Fruit fly (Drosophila melanogaster) whole organism, prepupa: ENCODE measurements around the gene Art9.
A peak's percentile ranks its signal among the peaks of the same experiment; 100 is the strongest.

Experiments
- Blimp-1 ChIP-seq: fragments of 200-800 bp; sonication (Bioruptor generic); optimal IDR thresholded peaks from 3 replicates; lab custom pipeline; 2017; ENCODE audit warnings: missing biosample characterization, missing genetic modification characterization, mild to moderate bottlenecking, moderate library complexity, missing genetic modification reagents
- CG10631 ChIP-seq: fragments of 200-800 bp; sonication (Bioruptor generic); optimal IDR thresholded peaks from 2 replicates; lab custom pipeline; 2016; ENCODE audit warnings: missing biosample characterization, missing genetic modification characterization
- CG10669 ChIP-seq: fragments of 200-800 bp; sonication (Bioruptor generic); optimal IDR thresholded peaks from 3 replicates; lab custom pipeline; 2018; ENCODE audit warnings: missing biosample characterization, mild to moderate bottlenecking, missing genetic modification characterization, moderate library complexity
- CG11762 ChIP-seq: fragments of 200-800 bp; sonication (Bioruptor generic); optimal IDR thresholded peaks from 3 replicates; lab custom pipeline; 2016; ENCODE audit warnings: missing biosample characterization, missing genetic modification characterization; ENCODE audit not compliant: insufficient read depth
- CG11902 ChIP-seq: fragments of 200-800 bp; sonication (Bioruptor generic); optimal IDR thresholded peaks from 3 replicates; lab custom pipeline; 2016; ENCODE audit warnings: missing biosample characterization, missing genetic modification characterization
- CG15336 ChIP-seq: fragments of 200-800 bp; sonication (Bioruptor generic); IDR thresholded peaks from 2 replicates; pipeline ENCODE4 v1.3.6; 2022; ENCODE audit warnings: missing biosample characterization, missing genetic modification characterization
- CG1621 ChIP-seq: fragments of 200-800 bp; sonication (Bioruptor generic); optimal IDR thresholded peaks from 3 replicates; lab custom pipeline; 2018; ENCODE audit warnings: missing biosample characterization, mild to moderate bottlenecking, missing genetic modification characterization
- CG3032 ChIP-seq: fragments of 200-800 bp; optimal IDR thresholded peaks from 2 replicates; lab custom pipeline; 2019; ENCODE audit warnings: missing biosample characterization, mild to moderate bottlenecking, missing genetic modification characterization, moderate library complexity
- CG31627 ChIP-seq: fragments of 200-800 bp; sonication (Bioruptor generic); optimal IDR thresholded peaks from 3 replicates; lab custom pipeline; 2016; ENCODE audit warnings: missing biosample characterization, missing genetic modification characterization
- CG34406 ChIP-seq: fragments of 200-800 bp; sonication (Bioruptor generic); optimal IDR thresholded peaks from 3 replicates; lab custom pipeline; 2016; ENCODE audit warnings: missing biosample characterization, missing genetic modification characterization
- CG3919 ChIP-seq: fragments of 200-800 bp; sonication (Bioruptor generic); optimal IDR thresholded peaks from 3 replicates; lab custom pipeline; 2016; ENCODE audit warnings: missing biosample characterization, missing genetic modification characterization
- CG4318 ChIP-seq: fragments of 200-800 bp; sonication (Bioruptor generic); optimal IDR thresholded peaks from 3 replicates; lab custom pipeline; 2017; ENCODE audit warnings: missing biosample characterization, mild to moderate bottlenecking, missing genetic modification characterization
- CG7368 ChIP-seq: fragments of 200-800 bp; sonication (Bioruptor generic); optimal IDR thresholded peaks from 3 replicates; lab custom pipeline; 2016; ENCODE audit warnings: missing biosample characterization, missing genetic modification characterization
- CG8119 ChIP-seq: fragments of 200-800 bp; sonication (Bioruptor generic); IDR thresholded peaks from 3 replicates; pipeline ENCODE4 v1.3.6; 2022; ENCODE audit warnings: missing biosample characterization, missing genetic modification characterization
- CG8319 ChIP-seq: fragments of 200-800 bp; sonication (Bioruptor generic); optimal IDR thresholded peaks from 3 replicates; lab custom pipeline; 2016; ENCODE audit warnings: missing biosample characterization, missing genetic modification characterization
- CG8632 ChIP-seq: fragments of 200-800 bp; sonication (Bioruptor generic); optimal IDR thresholded peaks from 3 replicates; lab custom pipeline; 2016; ENCODE audit warnings: missing biosample characterization, missing genetic modification characterization
- CG9139 ChIP-seq: fragments of 200-800 bp; sonication (Bioruptor generic); optimal IDR thresholded peaks from 3 replicates; lab custom pipeline; 2017; ENCODE audit warnings: missing biosample characterization, mild to moderate bottlenecking, missing genetic modification characterization
- Eip75B ChIP-seq: fragments of 200-800 bp; sonication (Bioruptor generic); optimal IDR thresholded peaks from 3 replicates; lab custom pipeline; 2016; ENCODE audit warnings: missing biosample characterization, missing genetic modification characterization
- Eip78C ChIP-seq: fragments of 200-800 bp; sonication (Bioruptor generic); peaks from one replicate; lab custom pipeline; 2016; ENCODE audit warnings: missing biosample characterization, missing genetic modification characterization
- Eip93F ChIP-seq: fragments of 200-800 bp; sonication (Bioruptor generic); optimal IDR thresholded peaks from 2 replicates; lab custom pipeline; 2016; ENCODE audit warnings: missing biosample characterization, mild to moderate bottlenecking, missing genetic modification characterization
- Ets21C ChIP-seq: fragments of 200-800 bp; sonication (Bioruptor generic); optimal IDR thresholded peaks from 3 replicates; lab custom pipeline; 2016; ENCODE audit warnings: missing biosample characterization, missing genetic modification characterization
- Gug ChIP-seq: fragments of 200-800 bp; sonication (Bioruptor generic); IDR thresholded peaks from 2 replicates; pipeline ENCODE4 v1.3.6; 2022; ENCODE audit warnings: missing biosample characterization, missing genetic modification characterization
- Hr39 ChIP-seq: fragments of 200-800 bp; sonication (Bioruptor generic); optimal IDR thresholded peaks from 2 replicates; lab custom pipeline; 2016; ENCODE audit warnings: missing biosample characterization, missing genetic modification characterization
- Hr4 ChIP-seq: fragments of 200-800 bp; sonication (Bioruptor generic); optimal IDR thresholded peaks from 3 replicates; lab custom pipeline; 2016; ENCODE audit warnings: missing biosample characterization, missing genetic modification characterization
- Lpt ChIP-seq: fragments of 200-800 bp; sonication (Bioruptor generic); optimal IDR thresholded peaks from 3 replicates; lab custom pipeline; 2016; ENCODE audit warnings: missing biosample characterization, missing genetic modification characterization
- OdsH ChIP-seq: fragments of 200-800 bp; sonication (Bioruptor generic); optimal IDR thresholded peaks from 3 replicates; lab custom pipeline; 2016; ENCODE audit warnings: missing biosample characterization, missing genetic modification characterization
- Smox ChIP-seq: fragments of 200-800 bp; sonication (Bioruptor generic); optimal IDR thresholded peaks from 3 replicates; lab custom pipeline; 2016; ENCODE audit warnings: missing biosample characterization, missing genetic modification characterization
- Sox102F ChIP-seq: fragments of 200-800 bp; sonication (Bioruptor generic); optimal IDR thresholded peaks from 2 replicates; lab custom pipeline; 2016; ENCODE audit warnings: missing biosample characterization, mild to moderate bottlenecking, missing genetic modification characterization
- Sox14 ChIP-seq: fragments of 200-800 bp; sonication (Bioruptor generic); optimal IDR thresholded peaks from 3 replicates; lab custom pipeline; 2016; ENCODE audit warnings: missing biosample characterization, missing genetic modification characterization
- achi ChIP-seq: fragments of 200-800 bp; sonication (Bioruptor generic); optimal IDR thresholded peaks from 3 replicates; lab custom pipeline; 2016; ENCODE audit warnings: missing biosample characterization, missing genetic modification characterization
- acj6 ChIP-seq: fragments of 200-800 bp; sonication (Bioruptor generic); optimal IDR thresholded peaks from 3 replicates; lab custom pipeline; 2016; ENCODE audit warnings: missing biosample characterization, missing genetic modification characterization
- cyc ChIP-seq: fragments of 200-800 bp; sonication (Bioruptor generic); optimal IDR thresholded peaks from 3 replicates; lab custom pipeline; 2016; ENCODE audit warnings: missing biosample characterization, missing genetic modification characterization
- dac ChIP-seq: fragments of 200-800 bp; sonication (Bioruptor generic); optimal IDR thresholded peaks from 2 replicates; lab custom pipeline; 2017; ENCODE audit warnings: missing biosample characterization, mild to moderate bottlenecking, missing genetic modification characterization
- dsx ChIP-seq: fragments of 200-800 bp; optimal IDR thresholded peaks from 3 replicates; lab custom pipeline; 2019; ENCODE audit warnings: missing biosample characterization, mild to moderate bottlenecking, missing genetic modification characterization, moderate library complexity; ENCODE audit not compliant: poor library complexity, severe bottlenecking
- eg ChIP-seq: fragments of 200-800 bp; sonication (Bioruptor generic); IDR thresholded peaks from 3 replicates; pipeline ENCODE4 v1.3.6; 2022; ENCODE audit warnings: missing biosample characterization, missing genetic modification characterization
- esn ChIP-seq: fragments of 200-800 bp; sonication (Bioruptor generic); optimal IDR thresholded peaks from 2 replicates; lab custom pipeline; 2016; ENCODE audit warnings: missing biosample characterization, mild to moderate bottlenecking, missing genetic modification characterization, moderate library complexity
- fd85E ChIP-seq: fragments of 200-800 bp; sonication (Bioruptor generic); optimal IDR thresholded peaks from 3 replicates; lab custom pipeline; 2016; ENCODE audit warnings: missing biosample characterization, missing genetic modification characterization
- net ChIP-seq: fragments of 200-800 bp; sonication (Bioruptor generic); optimal IDR thresholded peaks from 3 replicates; lab custom pipeline; 2016; ENCODE audit warnings: missing biosample characterization, missing genetic modification characterization
- pdm3 ChIP-seq: fragments of 200-800 bp; sonication (Bioruptor generic); optimal IDR thresholded peaks from 3 replicates; lab custom pipeline; 2016; ENCODE audit warnings: missing biosample characterization, missing genetic modification characterization
- salr ChIP-seq, 2 experiments: fragments of 200-800 bp; sonication (Bioruptor generic); optimal IDR thresholded peaks; 3 replicates each; lab custom pipeline; 2016 to 2018; ENCODE audit warnings: missing biosample characterization in 2 of 2, missing genetic modification characterization in 2 of 2, mild to moderate bottlenecking in 1 of 2
- spab ChIP-seq: fragments of 200-800 bp; sonication (Bioruptor generic); optimal IDR thresholded peaks from 2 replicates; lab custom pipeline; 2017; ENCODE audit warnings: missing biosample characterization, mild to moderate bottlenecking, missing genetic modification characterization, missing genetic modification reagents
- ss ChIP-seq, 2 experiments: fragments of 200-800 bp; sonication (Bioruptor generic); optimal IDR thresholded peaks; 2 replicates in 1 of 2; 3 replicates in 1 of 2; lab custom pipeline; 2017 to 2018; ENCODE audit warnings: mild to moderate bottlenecking in 2 of 2, missing biosample characterization in 2 of 2, missing genetic modification characterization in 2 of 2, moderate library complexity in 1 of 2
- svp ChIP-seq: fragments of 200-800 bp; sonication (Bioruptor generic); peaks from one replicate; lab custom pipeline; 2016; ENCODE audit warnings: missing biosample characterization, missing genetic modification characterization
- topi ChIP-seq: fragments of 200-800 bp; sonication (Bioruptor generic); optimal IDR thresholded peaks from 3 replicates; lab custom pipeline; 2016; ENCODE audit warnings: missing biosample characterization, missing genetic modification characterization
- vri ChIP-seq: fragments of 200-800 bp; sonication (Bioruptor generic); optimal IDR thresholded peaks from 3 replicates; lab custom pipeline; 2016; ENCODE audit warnings: missing biosample characterization, mild to moderate bottlenecking, missing genetic modification characterization

Gene Art9

DNA sequence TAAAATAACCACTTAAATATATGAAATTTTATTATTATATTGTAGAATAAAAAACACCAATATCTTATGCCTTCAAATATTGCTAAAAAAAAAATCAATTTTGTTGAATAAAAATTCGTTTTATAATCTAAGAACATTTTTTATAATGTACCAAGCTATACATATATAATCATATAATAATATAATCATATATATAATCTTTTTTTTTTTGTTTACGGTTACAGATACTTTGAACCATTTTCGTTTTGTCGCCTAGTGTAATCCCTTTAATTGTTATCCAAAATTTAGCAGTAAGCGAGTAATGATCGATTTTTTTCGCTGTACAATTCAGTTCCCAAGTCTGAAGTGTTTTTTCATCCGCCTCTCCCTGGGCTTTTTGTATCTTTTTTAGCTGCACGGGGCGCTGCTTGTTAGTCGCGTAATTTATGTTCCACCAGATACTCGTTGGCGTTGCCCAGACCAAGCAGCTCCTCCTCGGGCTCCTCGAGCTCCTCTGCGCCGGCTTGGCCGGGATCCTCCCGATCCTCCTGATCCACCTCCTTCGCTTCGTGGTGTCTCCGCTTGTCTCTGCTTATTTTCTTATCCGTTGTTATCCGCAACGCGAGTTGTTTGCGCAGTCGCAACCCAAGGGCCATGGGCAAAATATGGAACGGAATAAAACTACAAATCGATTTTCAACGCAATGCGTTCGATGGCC is 3.8 kb downstream of the Art9 start (continued):
- TF ChIP-seq Blimp-1 (GFP tag; lab: Kevin White, UChicago) = no peak
- no peak for TF ChIP-seq CG9139 (GFP tag; lab: Kevin White, UChicago)
- no peak for TF ChIP-seq Eip93F (GFP tag; lab: Kevin White, UChicago)
- TF ChIP-seq Hr4 (GFP tag; lab: Kevin White, UChicago) = no peak
- no peak for TF ChIP-seq fd85E (GFP tag; lab: Kevin White, UChicago)
- TF ChIP-seq achi = peak; percentile 32
- no peak for TF ChIP-seq Smox
- peak; percentile 16 for TF ChIP-seq spab (GFP tag; lab: Kevin White, UChicago)
- no peak for TF ChIP-seq Eip75B
- TF ChIP-seq CG4318 (GFP tag; lab: Kevin White, UChicago) = no peak
- TF ChIP-seq dsx = no peak
- no peak for TF ChIP-seq Gug (GFP tag; lab: Robert Waterston, UW)
- TF ChIP-seq OdsH (GFP tag; lab: Kevin White, UChicago) = no peak
- TF ChIP-seq Sox14 (GFP tag; lab: Kevin White, UChicago) = no peak
- no peak for TF ChIP-seq Ets21C (GFP tag; lab: Kevin White, UChicago)
- TF ChIP-seq pdm3 (GFP tag; lab: Kevin White, UChicago) = no peak
- no peak for TF ChIP-seq CG8319 (GFP tag; lab: Kevin White, UChicago)
- peak; percentile 14 for TF ChIP-seq CG3919 (GFP tag; lab: Kevin White, UChicago)
- TF ChIP-seq CG15336 (GFP tag; lab: Robert Waterston, UW) = no peak
- no peak for TF ChIP-seq Hr39
- TF ChIP-seq esn (GFP tag; lab: Kevin White, UChicago) = peak; percentile 53
- peak; percentile 46 for TF ChIP-seq CG10631
- TF ChIP-seq CG11902 (GFP tag; lab: Kevin White, UChicago) = no peak
- no peak for TF ChIP-seq CG7368
- no peak for TF ChIP-seq dac (GFP tag; lab: Kevin White, UChicago)
- TF ChIP-seq vri = peak; percentile 1
- no peak for TF ChIP-seq Lpt (GFP tag; lab: Kevin White, UChicago)
- TF ChIP-seq Eip78C (GFP tag; lab: Kevin White, UChicago) = peak; percentile 37
- peak; percentile 29 for TF ChIP-seq CG8632 (GFP tag; lab: Kevin White, UChicago)
- TF ChIP-seq CG1621 (tag; lab: Kevin White, UChicago) = peak; percentile 67
- peak; percentile 64 for TF ChIP-seq svp (GFP tag; lab: Kevin White, UChicago)
- TF ChIP-seq salr (GFP tag; optimal IDR thresholded peaks at IDR 0.05; lab: Kevin White, UChicago) = peak in 1 of 2 experiments; percentile 16

DNA sequence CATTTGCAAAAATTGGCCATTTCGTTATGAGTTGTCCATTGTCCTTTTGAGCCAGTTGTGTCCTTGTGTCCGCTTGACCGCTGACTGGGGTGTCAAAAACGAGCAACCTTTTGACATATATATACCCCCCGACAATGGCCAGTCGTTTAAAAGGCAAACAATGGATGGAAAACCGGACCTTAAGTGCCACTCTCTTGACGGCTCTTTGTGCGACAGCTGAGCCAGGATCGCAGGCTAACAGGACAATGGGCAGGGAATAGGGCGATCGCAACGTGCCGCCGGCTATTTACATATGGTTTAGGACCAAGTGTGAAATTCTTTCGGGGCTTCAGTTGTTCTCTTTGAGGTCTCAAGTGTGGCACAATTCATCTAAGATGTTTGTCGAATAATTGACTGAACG is 7.0 kb downstream of the Art9 start:
- no peak for TF ChIP-seq topi (GFP tag; lab: Kevin White, UChicago)
- no peak for TF ChIP-seq CG15336 (GFP tag; lab: Robert Waterston, UW)
- no peak for TF ChIP-seq Sox102F (GFP tag; lab: Kevin White, UChicago)
- no peak for TF ChIP-seq CG8119 (GFP tag; lab: Robert Waterston, UW)
- TF ChIP-seq ss (GFP tag; optimal IDR thresholded peaks at IDR 0.05; lab: Kevin White, UChicago) = no peak
- no peak for TF ChIP-seq CG3032 (tag; lab: Kevin White, UChicago)
- TF ChIP-seq Eip75B = no peak
- no peak for TF ChIP-seq acj6
- no peak for TF ChIP-seq Gug (GFP tag; lab: Robert Waterston, UW)
- TF ChIP-seq pdm3 (GFP tag; lab: Kevin White, UChicago) = no peak

DNA sequence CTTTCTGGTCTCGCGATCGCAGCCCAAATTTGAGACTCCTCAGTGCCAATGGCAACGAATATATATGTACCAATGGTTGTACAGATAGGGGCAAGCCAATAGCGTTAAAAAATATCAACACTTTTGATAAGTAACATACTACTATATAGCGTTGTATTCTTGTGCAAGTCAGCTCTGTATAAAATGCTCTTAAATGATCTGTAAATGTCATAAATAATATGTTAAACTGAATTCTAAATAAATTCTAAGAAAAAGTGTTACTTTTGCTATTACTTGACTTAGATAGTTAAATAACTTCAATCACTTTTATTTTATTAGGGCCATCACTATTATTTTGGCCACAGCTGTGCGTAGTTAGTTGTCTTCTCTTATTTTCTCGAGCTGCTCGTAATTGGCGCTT is 8.6 kb downstream of the Art9 start:
- TF ChIP-seq fd85E (GFP tag; lab: Kevin White, UChicago) (no peak), Eip75B (no peak), Lpt (GFP tag; lab: Kevin White, UChicago) (no peak), cyc (no peak), CG9139 (GFP tag; lab: Kevin White, UChicago) (no peak), CG34406 (GFP tag; lab: Kevin White, UChicago) (peak; percentile 70), CG31627 (GFP tag; lab: Kevin White, UChicago) (peak; percentile 53), CG8632 (GFP tag; lab: Kevin White, UChicago) (peak; percentile 71), CG7368 (no peak), net (GFP tag; lab: Kevin White, UChicago) (peak; percentile 52), vri (peak; percentile 38), pdm3 (GFP tag; lab: Kevin White, UChicago) (peak; percentile 68), CG10669 (GFP tag; lab: Kevin White, UChicago) (peak; percentile 3), OdsH (GFP tag; lab: Kevin White, UChicago) (peak; percentile 66), dac (GFP tag; lab: Kevin White, UChicago) (no peak), CG4318 (GFP tag; lab: Kevin White, UChicago) (no peak), CG11902 (GFP tag; lab: Kevin White, UChicago) (peak; percentile 10), eg (GFP tag; lab: Robert Waterston, UW) (no peak), Hr4 (GFP tag; lab: Kevin White, UChicago) (peak; percentile 34), CG11762 (GFP tag; lab: Kevin White, UChicago) (no peak), CG8119 (GFP tag; lab: Robert Waterston, UW) (peak; percentile 46; the same call in 2 of the 3 replicates), acj6 (peak; percentile 60), Smox (peak; percentile 69)
